Worm (Caenorhabditis elegans): Measurements from ENCODE around the gene W07B8.4.

- TF ChIP-seq ref-1 (GFP tag; conservative IDR thresholded peaks at IDR 0.05) (no peak), med-1 (GFP tag; optimal IDR thresholded peaks at IDR 0.05; ENCODE audit: insufficient read depth) (no peak), flt-1 (GFP tag; IDR thresholded peaks at IDR 0.05) (no peak), ztf-29 (GFP tag; IDR thresholded peaks at IDR 0.05) (no peak), klf-2 (GFP tag; conservative IDR thresholded peaks at IDR 0.05) (no peak), T22C8.4 (GFP tag; IDR thresholded peaks at IDR 0.05) (no peak), ztf-23 (GFP tag; IDR thresholded peaks at IDR 0.05) (no peak)
These were observed 31.4 kb downstream of the W07B8.4 start, which contains the start of gene Y50D4B.2 for ce11 chrV:1100280-1100679.

Data from whole organism, midembryonic.